Worm (Caenorhabditis elegans): ENCODE measurements around the gene Y48G9A.7.

DNA sequence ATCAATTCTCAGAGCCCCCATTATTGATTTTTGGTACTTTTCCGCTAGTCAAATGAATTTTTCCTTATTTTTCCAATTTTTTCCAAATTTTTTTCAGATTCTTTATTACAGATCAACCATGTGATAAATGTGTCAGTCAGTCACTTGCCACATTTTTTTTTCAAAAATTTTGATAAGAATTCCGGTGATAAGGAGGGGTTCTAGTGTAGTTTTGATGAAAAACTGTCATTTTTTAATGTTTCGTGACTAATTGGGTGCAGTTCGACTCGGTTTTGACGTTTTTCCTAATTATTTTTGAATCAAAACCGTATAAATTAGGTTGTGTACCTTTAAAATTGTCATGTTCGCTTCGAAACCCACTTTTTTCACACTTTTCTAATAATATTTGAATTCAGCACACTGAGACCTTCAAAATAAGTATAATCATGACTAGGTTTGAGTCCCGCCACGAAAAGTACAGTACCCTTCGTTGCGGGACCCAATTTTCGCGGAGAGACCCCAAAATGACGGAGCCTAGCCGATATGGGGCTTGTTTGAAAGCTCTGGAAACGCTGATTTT, 10.5 kb upstream of the Y48G9A.7 start:
- no peak for TF ChIP-seq ceh-9 (tag; optimal IDR thresholded peaks at IDR 0.05)
- no peak for TF ChIP-seq unc-39 (tag; optimal IDR thresholded peaks at IDR 0.05)
- TF ChIP-seq fkh-10 (GFP tag; optimal IDR thresholded peaks at IDR 0.05) = no peak
- no peak for TF ChIP-seq ama-1 (optimal IDR thresholded peaks at IDR 0.05)
- no peak for TF ChIP-seq aly-2 (tag; optimal IDR thresholded peaks at IDR 0.05)
- no peak for TF ChIP-seq ZK546.5 (tag; optimal IDR thresholded peaks at IDR 0.05)
- no peak for TF ChIP-seq sea-2 (GFP tag; optimal IDR thresholded peaks at IDR 0.05)

Data from whole organism, L3 larva.